Worm (Caenorhabditis elegans) whole organism, early embryonic: ENCODE results near the gene nhx-5.

Experiments used
- B0310.2 ChIP-seq: sonication (generic microtip); optimal IDR thresholded peaks from 2 replicates; lab custom pipeline; 2016; ENCODE audit warnings: mild to moderate bottlenecking, missing genetic modification characterization, missing compliant biosample characterization
- F13C5.2 ChIP-seq: sonication (generic microtip); optimal IDR thresholded peaks from 2 replicates; lab custom pipeline; 2017; ENCODE audit warnings: mild to moderate bottlenecking, missing genetic modification characterization, inconsistent platforms, missing compliant biosample characterization
- aly-1 ChIP-seq: sonication (generic microtip); optimal IDR thresholded peaks from 2 replicates; lab custom pipeline; 2016; ENCODE audit warnings: missing genetic modification characterization, missing compliant biosample characterization
- ama-1 ChIP-seq: fragments of 150-350 bp; optimal IDR thresholded peaks from 2 replicates; lab custom pipeline; 2014
- ceh-13 ChIP-seq: fragments of 200-800 bp; sonication (Bioruptor generic); optimal IDR thresholded peaks from 2 replicates; lab custom pipeline; 2018; ENCODE audit warnings: mild to moderate bottlenecking, missing genetic modification characterization, missing compliant biosample characterization
- ceh-36 ChIP-seq: sonication (generic microtip); optimal IDR thresholded peaks from 2 replicates; lab custom pipeline; 2016; ENCODE audit warnings: missing genetic modification characterization, inconsistent platforms, missing compliant biosample characterization
- ets-7 ChIP-seq: sonication (generic microtip); optimal IDR thresholded peaks from 2 replicates; lab custom pipeline; 2016; ENCODE audit warnings: missing genotype, missing genetic modification characterization, missing compliant biosample characterization
- flt-1 ChIP-seq: fragments of 200-800 bp; sonication (Bioruptor generic); IDR thresholded peaks from 2 replicates; pipeline ENCODE4 v1.3.6; 2022; ENCODE audit warnings: missing genetic modification characterization, missing compliant biosample characterization
- hmbx-1 ChIP-seq: sonication (generic microtip); optimal IDR thresholded peaks from 2 replicates; lab custom pipeline; 2016; ENCODE audit warnings: mild to moderate bottlenecking, missing genetic modification characterization, missing compliant biosample characterization
- hmg-4 ChIP-seq: fragments of 200-800 bp; sonication (Bioruptor generic); optimal IDR thresholded peaks from 2 replicates; lab custom pipeline; 2018; ENCODE audit warnings: mild to moderate bottlenecking, missing genetic modification characterization, missing compliant biosample characterization
- hnd-1 ChIP-seq: sonication (generic microtip); optimal IDR thresholded peaks from 2 replicates; lab custom pipeline; 2016; ENCODE audit warnings: missing genetic modification characterization, missing compliant biosample characterization
- pes-1 ChIP-seq: fragments of 200-800 bp; sonication (Bioruptor generic); IDR thresholded peaks from 2 replicates; pipeline ENCODE4 v1.3.6; 2022; ENCODE audit warnings: missing genetic modification reagents, missing genetic modification characterization, missing compliant biosample characterization
- scrt-1 ChIP-seq: fragments of 200-800 bp; sonication (Bioruptor generic); IDR thresholded peaks from 2 replicates; pipeline ENCODE4 v1.3.6; 2022; ENCODE audit warnings: missing genetic modification characterization, missing compliant biosample characterization
- sea-1 ChIP-seq: fragments of 200-800 bp; sonication (Bioruptor generic); conservative IDR thresholded peaks from 2 replicates; pipeline ENCODE4 v1.3.6; 2022; ENCODE audit warnings: missing genetic modification characterization, missing compliant biosample characterization
- tbx-11 ChIP-seq: fragments of 200-800 bp; sonication (Bioruptor generic); IDR thresholded peaks from 2 replicates; pipeline ENCODE4 v1.3.6; 2022; ENCODE audit warnings: missing genetic modification characterization, missing compliant biosample characterization
- tbx-37 ChIP-seq: fragments of 200-800 bp; sonication (Bioruptor generic); conservative IDR thresholded peaks from 2 replicates; pipeline ENCODE4 v1.3.6; 2022; ENCODE audit warnings: missing genetic modification reagents, missing genetic modification characterization, missing compliant biosample characterization
- tra-4 ChIP-seq: sonication (generic microtip); optimal IDR thresholded peaks from 2 replicates; lab custom pipeline; 2017; ENCODE audit warnings: missing genetic modification characterization, missing compliant biosample characterization

nhx-5 gene

DNA sequence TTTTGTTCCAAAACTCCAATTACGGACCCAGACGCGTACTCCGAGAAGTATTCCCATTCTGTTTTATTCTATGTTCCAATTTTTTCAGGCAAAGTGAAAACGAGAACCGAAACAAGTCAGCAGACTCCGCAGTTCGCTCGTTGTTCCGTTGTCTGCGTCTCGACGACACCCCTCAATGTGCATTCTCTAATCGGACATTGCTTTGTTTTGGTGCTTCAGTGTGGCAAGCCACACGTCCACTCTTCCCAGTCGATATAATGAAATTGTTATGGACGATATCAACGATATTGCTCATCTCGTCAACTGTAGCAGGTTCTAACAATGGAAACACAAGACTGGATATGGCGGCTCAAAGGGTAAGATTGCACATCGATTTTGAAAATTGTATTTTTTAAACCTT lies at the start of gene nhx-5:
Gene nhx-5 (plus strand): TSS at position 82 of the 400 bp plus-strand sequence.
- TF ChIP-seq tbx-37 (GFP tag; lab: Robert Waterston, UW): no peak
- TF ChIP-seq ets-7 (tag; lab: Kevin White, UChicago): no peak

DNA sequence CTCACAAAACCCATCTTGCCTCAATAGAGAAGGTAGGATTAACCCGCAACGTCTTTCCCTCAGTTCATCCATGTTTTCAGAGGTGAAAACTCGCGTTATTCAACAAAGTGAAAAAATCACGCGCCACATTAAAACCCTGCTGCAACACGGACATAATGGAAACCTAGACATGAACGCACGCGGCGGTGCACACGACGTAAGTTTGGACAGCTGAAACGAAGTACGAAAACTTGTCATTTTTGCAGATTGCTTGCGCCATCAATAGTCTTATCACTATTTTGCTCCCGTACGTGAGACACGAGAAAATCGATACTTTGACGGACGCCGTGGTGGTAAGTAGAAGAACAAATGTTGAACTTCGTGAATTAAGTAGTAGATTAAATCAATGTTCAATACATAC lies 49.3 kb upstream of the nhx-5 start:
- TF ChIP-seq ceh-36 (tag; lab: Kevin White, UChicago) (no peak), hmg-4 (GFP tag; lab: Kevin White, UChicago) (no peak), ceh-13 (GFP tag; lab: Kevin White, UChicago) (no peak), B0310.2 (tag; lab: Kevin White, UChicago) (no peak), aly-1 (tag; lab: Kevin White, UChicago) (no peak), flt-1 (GFP tag; lab: Robert Waterston, UW) (no peak), ama-1 (lab: Kevin White, UChicago) (no peak), F13C5.2 (tag; lab: Kevin White, UChicago) (no peak), tbx-11 (no peak), hnd-1 (tag; lab: Kevin White, UChicago) (no peak), tbx-37 (GFP tag; lab: Robert Waterston, UW) (no peak)

DNA sequence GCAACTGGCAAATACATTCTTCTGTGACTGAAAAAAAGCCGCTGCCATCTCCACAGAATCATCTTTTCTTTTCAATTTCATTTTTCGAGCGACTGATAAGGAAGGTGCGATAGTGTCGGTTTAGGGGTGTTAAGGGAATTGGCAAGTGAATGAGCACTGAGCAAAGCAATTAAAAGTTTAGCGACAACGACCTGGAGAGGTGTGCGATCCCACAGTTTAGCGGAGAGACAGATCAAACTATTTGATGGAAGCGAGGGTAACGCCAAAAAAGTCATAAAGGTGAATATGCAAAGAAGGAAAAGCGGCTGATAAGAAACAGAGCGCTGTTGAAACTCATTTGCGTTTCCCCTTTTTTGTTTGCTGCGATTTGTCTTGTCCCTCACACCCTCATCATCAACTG lies 47.8 kb upstream of the nhx-5 start, which contains the start of the genes F14F3.5 and slcf-1:
Gene F14F3.5 (minus strand): TSS at position 234 of the 400 bp plus-strand sequence.
Gene slcf-1 (plus strand): TSS at position 302 of the 400 bp plus-strand sequence.
- TF ChIP-seq ets-7 (tag; lab: Kevin White, UChicago): no peak
- no peak for TF ChIP-seq tbx-11
- TF ChIP-seq ceh-13 (GFP tag; lab: Kevin White, UChicago): no peak
- TF ChIP-seq scrt-1 (GFP tag; lab: Robert Waterston, UW): no peak
- TF ChIP-seq tra-4: no peak
- no peak for TF ChIP-seq pes-1
- TF ChIP-seq hmbx-1 (tag; lab: Kevin White, UChicago): no peak
- TF ChIP-seq B0310.2 (tag; lab: Kevin White, UChicago): no peak

DNA sequence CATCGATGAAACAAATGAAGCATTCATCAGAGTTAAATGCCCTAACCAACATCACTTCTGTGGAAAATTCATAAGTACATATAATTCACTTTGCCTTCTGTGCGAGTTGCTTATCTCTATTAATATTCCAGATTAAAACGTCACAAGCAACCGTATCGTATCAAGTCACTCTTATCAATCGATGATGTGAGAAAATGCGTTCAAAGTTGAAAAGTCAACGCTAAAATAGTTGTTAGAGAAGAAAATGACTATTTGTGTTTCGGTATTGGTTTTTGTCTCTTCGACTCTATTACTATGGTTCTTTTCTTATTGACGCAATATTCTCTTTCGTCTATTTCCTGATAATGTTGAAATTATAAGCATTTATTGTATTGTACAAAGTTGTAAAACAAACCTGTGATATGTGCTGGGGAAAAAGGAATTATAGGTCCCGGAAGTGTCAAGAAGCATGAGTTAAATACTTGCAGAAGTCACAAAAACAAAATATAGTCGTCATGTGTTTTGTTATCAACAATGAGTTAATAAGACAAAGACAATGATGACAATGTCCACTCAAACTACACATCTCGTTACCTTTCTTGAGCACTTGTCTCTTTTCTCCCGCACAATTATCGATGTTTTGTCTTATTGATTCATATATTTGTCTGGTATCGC lies 44.4 kb upstream of the nhx-5 start:
- TF ChIP-seq hnd-1 (tag; lab: Kevin White, UChicago) (no peak), pes-1 (no peak), aly-1 (tag; lab: Kevin White, UChicago) (no peak), F13C5.2 (tag; lab: Kevin White, UChicago) (no peak), B0310.2 (tag; lab: Kevin White, UChicago) (no peak), scrt-1 (GFP tag; lab: Robert Waterston, UW) (no peak), ceh-36 (tag; lab: Kevin White, UChicago) (no peak), ceh-13 (GFP tag; lab: Kevin White, UChicago) (no peak), hmbx-1 (tag; lab: Kevin White, UChicago) (no peak), tbx-11 (no peak), tra-4 (no peak), sea-1 (GFP tag; lab: Robert Waterston, UW) (no peak), tbx-37 (GFP tag; lab: Robert Waterston, UW) (no peak), flt-1 (GFP tag; lab: Robert Waterston, UW) (no peak)

DNA sequence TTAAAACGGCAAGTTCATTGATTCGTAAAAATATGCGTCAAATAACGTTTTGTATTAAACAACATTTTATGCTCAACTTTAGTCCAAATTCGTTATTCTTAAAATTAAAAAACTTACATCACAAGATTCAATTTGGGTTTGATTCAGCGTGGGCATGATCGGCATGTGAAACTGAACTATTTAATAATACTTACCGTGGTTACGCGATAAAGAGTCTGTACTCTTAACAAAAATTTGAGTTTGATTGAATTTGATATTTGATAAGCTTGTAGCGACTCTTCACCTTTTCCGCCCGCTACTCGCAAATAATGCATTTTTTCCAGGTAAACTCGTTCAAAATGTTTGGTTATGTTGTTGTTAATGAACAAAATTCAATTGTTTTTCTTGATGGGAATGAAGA lies 43.3 kb upstream of the nhx-5 start, which contains the start of gene glo-3:
Gene glo-3 (plus strand): TSS at position 253 of the 400 bp plus-strand sequence.
- TF ChIP-seq B0310.2 (tag; lab: Kevin White, UChicago) (no peak), aly-1 (tag; lab: Kevin White, UChicago) (no peak)

DNA sequence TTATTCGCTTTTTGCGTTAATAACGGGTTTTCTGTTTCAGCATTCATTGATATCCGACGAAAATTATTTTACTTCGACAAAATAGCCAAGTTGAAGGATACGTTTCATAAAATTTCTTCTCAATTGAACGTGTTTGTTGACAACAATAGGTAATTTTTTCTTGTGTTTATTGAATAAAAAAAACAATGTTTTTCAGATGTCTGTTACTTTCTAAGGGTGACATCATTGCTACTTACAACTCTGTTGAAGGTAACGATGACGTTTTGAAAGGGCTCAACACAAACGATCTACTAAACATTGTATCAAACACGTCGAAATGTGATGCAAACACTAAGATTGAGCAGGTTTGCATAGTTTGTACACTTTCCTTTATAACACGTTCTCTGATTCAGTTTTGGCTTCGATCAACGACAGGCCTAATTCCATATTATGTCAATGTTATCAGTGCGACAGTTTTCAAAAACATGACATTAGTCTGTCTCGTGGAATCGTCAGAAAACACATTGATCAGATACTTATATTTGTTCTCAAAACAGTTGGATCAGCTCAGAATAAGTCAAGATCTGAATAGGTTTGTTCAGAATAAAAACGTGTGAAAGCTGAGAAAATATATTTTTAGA lies 42.0 kb upstream of the nhx-5 start:
- no peak for TF ChIP-seq scrt-1 (GFP tag; lab: Robert Waterston, UW)
- no peak for TF ChIP-seq flt-1 (GFP tag; lab: Robert Waterston, UW)
- no peak for TF ChIP-seq pes-1
- TF ChIP-seq hmbx-1 (tag; lab: Kevin White, UChicago): no peak
- no peak for TF ChIP-seq hnd-1 (tag; lab: Kevin White, UChicago)
- no peak for TF ChIP-seq ceh-36 (tag; lab: Kevin White, UChicago)
- TF ChIP-seq ama-1 (lab: Kevin White, UChicago): no peak

DNA sequence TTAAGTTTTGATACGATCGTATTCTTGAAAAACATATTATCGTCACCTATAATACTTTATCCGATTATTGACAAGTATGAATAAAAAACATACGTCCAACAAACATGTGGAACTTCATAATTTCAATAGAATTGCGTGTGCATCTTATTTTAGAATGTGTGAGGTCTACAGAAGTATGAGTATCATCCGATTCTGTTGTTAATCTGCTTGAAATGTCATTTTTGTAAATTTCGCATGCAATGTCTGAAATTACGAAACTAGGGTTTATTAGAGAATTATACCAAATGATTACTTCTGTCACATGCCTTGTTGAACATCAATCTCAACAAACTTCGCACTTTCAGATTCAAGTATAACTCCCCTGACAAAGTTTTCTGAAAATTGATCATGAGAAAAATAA lies 35.0 kb upstream of the nhx-5 start:
- TF ChIP-seq hmbx-1 (tag; lab: Kevin White, UChicago): no peak
- TF ChIP-seq tra-4: no peak
- TF ChIP-seq ama-1 (lab: Kevin White, UChicago): no peak
- no peak for TF ChIP-seq ceh-36 (tag; lab: Kevin White, UChicago)
- TF ChIP-seq tbx-37 (GFP tag; lab: Robert Waterston, UW): no peak
- no peak for TF ChIP-seq hnd-1 (tag; lab: Kevin White, UChicago)
- no peak for TF ChIP-seq flt-1 (GFP tag; lab: Robert Waterston, UW)
- no peak for TF ChIP-seq aly-1 (tag; lab: Kevin White, UChicago)
- TF ChIP-seq pes-1: no peak
- no peak for TF ChIP-seq F13C5.2 (tag; lab: Kevin White, UChicago)
- no peak for TF ChIP-seq scrt-1 (GFP tag; lab: Robert Waterston, UW)
- TF ChIP-seq sea-1 (GFP tag; lab: Robert Waterston, UW): no peak
- no peak for TF ChIP-seq ceh-13 (GFP tag; lab: Kevin White, UChicago)
- TF ChIP-seq hmg-4 (GFP tag; lab: Kevin White, UChicago): no peak
- no peak for TF ChIP-seq tbx-11
- no peak for TF ChIP-seq ets-7 (tag; lab: Kevin White, UChicago)
- TF ChIP-seq B0310.2 (tag; lab: Kevin White, UChicago): no peak
